Worm (Caenorhabditis elegans) whole organism, L4 larva: ENCODE measurements around the gene F22F7.12.
A peak's percentile ranks its signal among the peaks of the same experiment; 100 is the strongest.

Experiments used
- F37D6.2 ChIP-seq: sonication (generic microtip); optimal IDR thresholded peaks from 2 replicates; lab custom pipeline; 2016; ENCODE audit warnings: mild to moderate bottlenecking, missing genetic modification characterization, missing compliant biosample characterization
- T20F7.1 ChIP-seq: fragments of 200-800 bp; sonication (Bioruptor generic); optimal IDR thresholded peaks from 2 replicates; lab custom pipeline; 2018; ENCODE audit warnings: mild to moderate bottlenecking, missing genetic modification characterization, missing compliant biosample characterization
- T26A8.4 ChIP-seq: fragments of 200-800 bp; sonication (Bioruptor generic); IDR thresholded peaks from 2 replicates; pipeline ENCODE4 v1.3.6; 2022; ENCODE audit warnings: missing genetic modification characterization, missing compliant biosample characterization
- ZK337.2 ChIP-seq: fragments of 200-800 bp; sonication (Bioruptor generic); IDR thresholded peaks from 2 replicates; pipeline ENCODE4 v1.3.6; 2022; ENCODE audit warnings: missing genetic modification reagents, missing genetic modification characterization, missing compliant biosample characterization
- ceh-28 ChIP-seq: fragments of 150-350 bp; optimal IDR thresholded peaks from 2 replicates; lab custom pipeline; 2014; ENCODE audit warnings: missing biosample characterization, missing genetic modification reagents, missing genetic modification characterization
- daf-12 ChIP-seq: fragments of 150-350 bp; optimal IDR thresholded peaks from 2 replicates; lab custom pipeline; 2014; ENCODE audit warnings: missing biosample characterization, missing genetic modification reagents, missing genetic modification characterization
- daf-16 ChIP-seq, 3 experiments: sonication (generic microtip); optimal IDR thresholded peaks; 2 replicates each; lab custom pipeline; 2016 to 2017; ENCODE audit warnings: missing genetic modification characterization in 3 of 3, missing genetic modification reagents in 3 of 3, mild to moderate bottlenecking in 2 of 3, missing compliant biosample characterization in 2 of 3, missing biosample characterization in 1 of 3, moderate library complexity in 1 of 3
- daf-19 ChIP-seq: fragments of 200-800 bp; sonication (Bioruptor generic); conservative IDR thresholded peaks from 2 replicates; pipeline ENCODE4 v1.3.6; 2022; ENCODE audit warnings: missing genetic modification characterization, missing compliant biosample characterization
- dmd-6 ChIP-seq: fragments of 200-800 bp; sonication (Bioruptor generic); IDR thresholded peaks from 2 replicates; pipeline ENCODE4 v1.3.6; 2022; ENCODE audit warnings: missing genetic modification reagents, missing genetic modification characterization, missing compliant biosample characterization
- dpl-1 ChIP-seq: fragments of 150-350 bp; optimal IDR thresholded peaks from 2 replicates; lab custom pipeline; 2014; ENCODE audit warnings: missing biosample characterization, missing genetic modification reagents, missing genetic modification characterization
- dve-1 ChIP-seq: sonication (generic microtip); optimal IDR thresholded peaks from 2 replicates; lab custom pipeline; 2017; ENCODE audit warnings: antibody characterized with exemption, mild to moderate bottlenecking, missing genetic modification characterization, missing compliant biosample characterization; ENCODE audit not compliant: insufficient read depth
- egl-27 ChIP-seq: sonication (generic microtip); optimal IDR thresholded peaks from 3 replicates; lab custom pipeline; 2017; ENCODE audit warnings: missing biosample characterization, missing genetic modification reagents, missing genetic modification characterization
- fos-1 ChIP-seq: fragments of 150-350 bp; optimal IDR thresholded peaks from 2 replicates; lab custom pipeline; 2014; ENCODE audit warnings: missing biosample characterization, missing genetic modification characterization
- gei-8 ChIP-seq: fragments of 200-800 bp; sonication (Bioruptor generic); optimal IDR thresholded peaks from 2 replicates; lab custom pipeline; 2018; ENCODE audit warnings: mild to moderate bottlenecking, missing genetic modification characterization, missing compliant biosample characterization
- hif-1 ChIP-seq, 2 experiments: sonication (generic microtip); optimal IDR thresholded peaks; 2 replicates each; lab custom pipeline; 2016 to 2017; ENCODE audit warnings: missing compliant biosample characterization in 2 of 2, missing genetic modification characterization in 2 of 2, missing genetic modification reagents in 2 of 2, missing genotype in 2 of 2, mild to moderate bottlenecking in 1 of 2
- hlh-30 ChIP-seq: sonication (generic microtip); optimal IDR thresholded peaks from 2 replicates; lab custom pipeline; 2017; ENCODE audit warnings: antibody characterized with exemption, mild to moderate bottlenecking, missing genetic modification characterization, missing compliant biosample characterization; ENCODE audit not compliant: insufficient read depth
- hmg-1.1 ChIP-seq: fragments of 200-800 bp; sonication (Bioruptor generic); IDR thresholded peaks from 2 replicates; pipeline ENCODE4 v1.3.6; 2022; ENCODE audit warnings: missing genetic modification reagents, missing genetic modification characterization, missing compliant biosample characterization
- lim-7 ChIP-seq: fragments of 200-800 bp; sonication (Bioruptor generic); IDR thresholded peaks from 2 replicates; pipeline ENCODE4 v1.3.6; 2022; ENCODE audit warnings: missing genetic modification characterization, missing compliant biosample characterization
- lin-1 ChIP-seq: fragments of 200-800 bp; sonication (Bioruptor generic); IDR thresholded peaks from 2 replicates; pipeline ENCODE4 v1.3.6; 2022; ENCODE audit warnings: missing genetic modification reagents, missing genetic modification characterization, missing compliant biosample characterization
- lin-13 ChIP-seq: fragments of 150-350 bp; optimal IDR thresholded peaks from 2 replicates; lab custom pipeline; 2014; ENCODE audit warnings: missing biosample characterization, missing genetic modification reagents, missing genetic modification characterization
- lin-39 ChIP-seq: fragments of 150-350 bp; optimal IDR thresholded peaks from 2 replicates; lab custom pipeline; 2014; ENCODE audit warnings: missing biosample characterization, missing genetic modification reagents, missing genetic modification characterization
- lir-3 ChIP-seq: sonication (generic microtip); optimal IDR thresholded peaks from 2 replicates; lab custom pipeline; 2016; ENCODE audit warnings: mild to moderate bottlenecking, missing genetic modification characterization, missing compliant biosample characterization
- madf-9 ChIP-seq: fragments of 200-800 bp; sonication (Bioruptor generic); conservative IDR thresholded peaks from 2 replicates; pipeline ENCODE4 v1.3.6; 2022; ENCODE audit warnings: missing genetic modification reagents, missing genetic modification characterization, missing compliant biosample characterization
- nhr-102 ChIP-seq: sonication (generic microtip); optimal IDR thresholded peaks from 2 replicates; lab custom pipeline; 2016; ENCODE audit warnings: mild to moderate bottlenecking, missing genetic modification characterization, moderate library complexity, missing compliant biosample characterization
- nhr-11 ChIP-seq: fragments of 150-350 bp; optimal IDR thresholded peaks from 2 replicates; lab custom pipeline; 2014; ENCODE audit warnings: missing biosample characterization, missing genetic modification characterization
- nhr-111 ChIP-seq: fragments of 200-800 bp; sonication (Bioruptor generic); optimal IDR thresholded peaks from 2 replicates; lab custom pipeline; 2018; ENCODE audit warnings: mild to moderate bottlenecking, missing genetic modification characterization, missing compliant biosample characterization
- nhr-25 ChIP-seq: sonication (generic microtip); optimal IDR thresholded peaks from 2 replicates; lab custom pipeline; 2017; ENCODE audit warnings: missing genetic modification characterization, mild to moderate bottlenecking, missing compliant biosample characterization, antibody characterized with exemption, moderate library complexity, borderline replicate concordance; ENCODE audit not compliant: insufficient read depth
- nhr-28 ChIP-seq: fragments of 150-350 bp; optimal IDR thresholded peaks from 2 replicates; lab custom pipeline; 2014; ENCODE audit warnings: missing biosample characterization, missing genetic modification characterization
- nhr-42 ChIP-seq: fragments of 200-800 bp; sonication (Bioruptor generic); IDR thresholded peaks from 2 replicates; pipeline ENCODE4 v1.3.6; 2022; ENCODE audit warnings: missing genetic modification characterization, missing compliant biosample characterization
- nhr-76 ChIP-seq: fragments of 150-350 bp; optimal IDR thresholded peaks from 2 replicates; lab custom pipeline; 2014; ENCODE audit warnings: missing biosample characterization, missing genetic modification characterization
- pha-4 ChIP-seq, 2 experiments: fragments of 150-350 bp in 1 of 2; fragments of 200-800 bp in 1 of 2; sonication (Bioruptor generic) in 1 of 2; IDR thresholded peaks in 1 of 2; optimal IDR thresholded peaks in 1 of 2; 2 replicates each; pipeline versions ENCODE4 v1.3.6 to Lab custom; 2014 to 2022; ENCODE audit warnings: missing genetic modification characterization in 2 of 2, missing genetic modification reagents in 2 of 2, missing biosample characterization in 1 of 2, missing compliant biosample characterization in 1 of 2
- pqm-1 ChIP-seq: sonication (generic microtip); optimal IDR thresholded peaks from 2 replicates; lab custom pipeline; 2017; ENCODE audit warnings: missing biosample characterization, missing genetic modification characterization
- rbr-2 ChIP-seq: sonication (generic microtip); optimal IDR thresholded peaks from 2 replicates; lab custom pipeline; 2016; ENCODE audit warnings: missing genotype, missing genetic modification characterization, missing compliant biosample characterization
- saeg-2 ChIP-seq: fragments of 200-800 bp; sonication (Bioruptor generic); IDR thresholded peaks from 2 replicates; pipeline ENCODE4 v1.3.6; 2022; ENCODE audit warnings: missing genetic modification reagents, missing genetic modification characterization, missing compliant biosample characterization
- set-16 ChIP-seq: fragments of 200-800 bp; sonication (Bioruptor generic); IDR thresholded peaks from 2 replicates; pipeline ENCODE4 v1.3.6; 2022; ENCODE audit warnings: missing genetic modification reagents, missing genetic modification characterization, missing compliant biosample characterization
- skn-1 ChIP-seq: fragments of 150-350 bp; optimal IDR thresholded peaks from 2 replicates; lab custom pipeline; 2014; ENCODE audit warnings: missing biosample characterization, missing genetic modification characterization
- snpc-1.2 ChIP-seq: fragments of 200-800 bp; sonication (Bioruptor generic); IDR thresholded peaks from 2 replicates; pipeline ENCODE4 v1.3.6; 2022; ENCODE audit warnings: missing genetic modification reagents, missing genetic modification characterization, missing compliant biosample characterization
- spr-1 ChIP-seq: sonication (generic microtip); optimal IDR thresholded peaks from 2 replicates; lab custom pipeline; 2016; ENCODE audit warnings: mild to moderate bottlenecking, missing genetic modification characterization, missing compliant biosample characterization
- tra-1 ChIP-seq: fragments of 200-800 bp; sonication (Bioruptor generic); IDR thresholded peaks from 2 replicates; pipeline ENCODE4 v1.3.6; 2022; ENCODE audit warnings: missing genetic modification reagents, missing genetic modification characterization, missing compliant biosample characterization
- unc-130 ChIP-seq: sonication (generic microtip); optimal IDR thresholded peaks from 2 replicates; lab custom pipeline; 2016; ENCODE audit warnings: missing genetic modification reagents, missing genetic modification characterization, missing compliant biosample characterization
- unc-39 ChIP-seq: sonication (generic microtip); optimal IDR thresholded peaks from 2 replicates; lab custom pipeline; 2017; ENCODE audit warnings: missing biosample characterization, missing genetic modification characterization
- unc-62 ChIP-seq, 3 experiments: fragments of 150-350 bp in 1 of 3; sonication (generic microtip); optimal IDR thresholded peaks in 2 of 3; peaks in 1 of 3; 1 replicate in 1 of 3; 2 replicates in 2 of 3; lab custom pipeline; 2014 to 2017; ENCODE audit warnings: missing biosample characterization in 3 of 3, missing genetic modification characterization in 3 of 3, missing genetic modification reagents in 3 of 3, missing genotype in 1 of 3
- zag-1 ChIP-seq: fragments of 150-350 bp; optimal IDR thresholded peaks from 2 replicates; lab custom pipeline; 2014; ENCODE audit warnings: missing biosample characterization, missing genetic modification characterization
- ztf-7 ChIP-seq: fragments of 150-350 bp; optimal IDR thresholded peaks from 2 replicates; lab custom pipeline; 2014; ENCODE audit warnings: missing biosample characterization, missing genetic modification characterization

F22F7.12 gene

DNA sequence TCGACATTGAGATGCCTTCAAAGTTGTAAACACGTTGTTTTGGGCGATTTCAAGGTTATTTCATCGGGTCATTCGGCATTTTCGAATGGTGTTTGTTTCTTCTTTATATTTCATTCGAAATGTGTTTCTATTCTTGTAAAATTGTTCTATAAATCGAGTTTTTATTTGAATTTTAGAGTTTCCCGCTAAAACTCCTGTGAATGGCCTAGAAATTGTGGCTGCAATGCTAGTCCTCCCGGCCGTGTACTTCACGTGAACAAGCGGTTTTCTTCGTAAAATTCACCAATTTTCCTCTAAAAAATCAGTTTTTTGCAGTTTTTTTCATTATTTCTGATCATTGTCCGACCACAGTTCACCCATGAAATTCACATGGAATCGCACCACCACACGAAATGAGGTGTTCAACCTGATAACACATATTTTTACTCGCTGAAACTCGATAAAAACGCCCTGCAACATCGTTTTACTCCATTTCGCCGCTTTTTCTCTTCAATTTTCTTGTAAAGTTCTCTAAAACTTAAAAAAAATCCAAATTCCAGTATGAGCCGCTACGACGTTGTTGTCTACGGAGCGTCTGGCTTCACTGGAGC, 17.2 kb downstream of the F22F7.12 start, which contains the start of gene ldp-1 (continued):
- TF ChIP-seq unc-130: peak; percentile 31
- peak; percentile 13 for TF ChIP-seq rbr-2
- peak; percentile 94 for TF ChIP-seq dpl-1 (GFP tag; lab: Kevin White, UChicago)

DNA sequence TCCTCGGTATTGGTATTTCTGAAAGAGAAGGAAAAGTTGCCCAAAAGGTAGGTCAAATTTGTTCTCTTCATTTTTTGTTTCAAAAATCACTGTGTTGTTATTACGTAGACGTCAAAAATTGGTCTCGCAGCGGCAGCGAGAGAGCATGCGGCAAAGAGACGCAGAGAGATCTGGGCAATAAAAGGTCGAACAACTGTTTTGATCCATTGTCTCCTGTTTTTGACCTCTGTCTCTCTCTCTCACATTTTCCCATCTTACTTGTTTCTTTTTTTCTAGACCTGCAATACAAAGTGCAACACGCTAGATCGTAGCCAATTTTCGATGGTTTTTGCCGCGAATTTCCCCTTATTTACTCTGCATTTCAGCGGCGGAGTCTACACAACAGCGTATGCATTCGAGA, 17.8 kb downstream of the F22F7.12 start:
- TF ChIP-seq fos-1 (tag; lab: Kevin White, UChicago) (no peak), daf-19 (GFP tag; lab: Robert Waterston, UW) (no peak), nhr-28 (tag; lab: Kevin White, UChicago) (peak; percentile 7), dpl-1 (GFP tag; lab: Kevin White, UChicago) (no peak), daf-16 (GFP tag; optimal IDR thresholded peaks at IDR 0.05; lab: Kevin White, UChicago) (no peak), daf-16 (tag; optimal IDR thresholded peaks at IDR 0.05; lab: Kevin White, UChicago) (peak; percentile 82), T26A8.4 (GFP tag; lab: Robert Waterston, UW) (no peak), skn-1 (tag; lab: Kevin White, UChicago) (no peak), ceh-28 (peak; percentile 13), lin-1 (GFP tag; lab: Robert Waterston, UW) (0 out of 2 replicates have a peak, but pooled peaks have one; percentile 13), lir-3 (tag; lab: Kevin White, UChicago) (no peak), dmd-6 (peak; percentile 19; the same call in 1 of the 2 replicates), saeg-2 (GFP tag; lab: Robert Waterston, UW) (no peak)

DNA sequence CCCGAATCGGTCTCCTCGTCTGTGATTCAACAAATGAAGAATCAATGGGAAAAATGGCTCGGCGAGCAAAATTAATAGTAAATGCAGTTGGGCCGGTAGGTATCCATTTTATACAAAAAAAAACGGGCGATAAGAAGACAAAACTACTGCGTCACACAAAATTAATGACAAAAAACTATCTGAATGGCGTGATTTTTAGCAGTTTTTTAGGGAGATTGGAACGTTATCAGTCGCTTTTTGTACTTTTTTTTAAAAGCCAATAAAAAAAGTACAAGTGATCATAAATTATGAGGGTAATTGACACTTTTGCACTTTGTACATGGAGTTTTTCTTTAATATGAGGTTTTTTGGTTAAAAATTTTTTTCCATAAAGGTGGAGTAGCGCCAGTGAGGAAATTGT, 21.1 kb downstream of the F22F7.12 start:
- TF ChIP-seq lim-7 (GFP tag; lab: Robert Waterston, UW) (no peak), F37D6.2 (tag; lab: Kevin White, UChicago) (no peak), egl-27 (tag; lab: Kevin White, UChicago) (no peak), daf-16 (GFP tag; optimal IDR thresholded peaks at IDR 0.05; lab: Kevin White, UChicago) (no peak), daf-16 (tag; optimal IDR thresholded peaks at IDR 0.05; lab: Kevin White, UChicago) (peak; percentile 10), pha-4 (GFP tag; IDR thresholded peaks at IDR 0.05; lab: Robert Waterston, UW) (no peak), pha-4 (tag; optimal IDR thresholded peaks at IDR 0.05; lab: Kevin White, UChicago) (no peak), fos-1 (tag; lab: Kevin White, UChicago) (no peak), spr-1 (tag; lab: Kevin White, UChicago) (no peak), madf-9 (GFP tag; lab: Robert Waterston, UW) (no peak), unc-130 (no peak), hmg-1.1 (GFP tag; lab: Robert Waterston, UW) (no peak), ceh-28 (no peak), set-16 (GFP tag; lab: Robert Waterston, UW) (no peak), tra-1 (GFP tag; lab: Robert Waterston, UW) (peak; percentile 78), hlh-30 (tag; lab: Kevin White, UChicago) (no peak), pqm-1 (peak; percentile 72), unc-62 (GFP tag; optimal IDR thresholded peaks at IDR 0.05 in 1 of 2; lab: Kevin White, UChicago) (no peak), unc-62 (tag; optimal IDR thresholded peaks at IDR 0.05; lab: Kevin White, UChicago) (no peak), nhr-111 (GFP tag; lab: Kevin White, UChicago) (no peak), dve-1 (tag; lab: Kevin White, UChicago) (peak; percentile 51), nhr-102 (tag; lab: Kevin White, UChicago) (no peak), hif-1 (tag; optimal IDR thresholded peaks at IDR 0.05; lab: Kevin White, UChicago) (no peak), nhr-28 (tag; lab: Kevin White, UChicago) (peak; percentile 1), nhr-42 (GFP tag; lab: Robert Waterston, UW) (no peak), nhr-76 (tag; lab: Kevin White, UChicago) (no peak), ztf-7 (tag; lab: Kevin White, UChicago) (no peak), nhr-11 (tag; lab: Kevin White, UChicago) (no peak), snpc-1.2 (GFP tag; lab: Robert Waterston, UW) (no peak), lin-13 (GFP tag; lab: Kevin White, UChicago) (no peak), zag-1 (tag; lab: Kevin White, UChicago) (no peak), unc-39 (no peak), gei-8 (no peak), nhr-25 (tag; lab: Kevin White, UChicago) (no peak), skn-1 (tag; lab: Kevin White, UChicago) (no peak), T20F7.1 (GFP tag; lab: Kevin White, UChicago) (no peak), daf-12 (tag; lab: Kevin White, UChicago) (no peak), lin-39 (tag; lab: Kevin White, UChicago) (no peak), ZK337.2 (GFP tag; lab: Robert Waterston, UW) (no peak)
